Fruit fly (Drosophila melanogaster): Measurements from ENCODE around the gene CG5399.

The CG5399 gene

DNA sequence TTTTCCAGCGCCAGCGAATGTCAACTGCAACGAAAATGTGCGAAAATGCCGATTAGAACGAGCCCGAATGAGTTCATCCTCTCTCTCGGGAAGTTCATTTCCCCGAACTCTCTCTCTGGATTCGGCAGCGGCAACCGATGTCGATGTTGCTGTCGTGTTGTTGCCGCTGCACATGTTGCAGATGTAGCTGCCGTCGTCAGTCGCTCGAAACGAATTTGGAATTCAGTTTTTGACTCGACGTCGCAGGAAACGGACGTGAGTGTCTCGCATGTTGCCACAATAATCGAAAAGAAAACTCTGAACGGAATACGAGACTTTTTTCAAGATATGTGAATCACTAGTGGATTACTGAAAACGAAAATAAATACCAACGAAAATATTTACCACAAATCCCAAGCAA, 29.1 kb upstream of the CG5399 start, which contains the start of gene pxb:
TSS of gene pxb (plus strand) at position 222 of the 400 bp plus-strand sequence.
- no peak for TF ChIP-seq psq (optimal IDR thresholded peaks at IDR 0.05)

DNA sequence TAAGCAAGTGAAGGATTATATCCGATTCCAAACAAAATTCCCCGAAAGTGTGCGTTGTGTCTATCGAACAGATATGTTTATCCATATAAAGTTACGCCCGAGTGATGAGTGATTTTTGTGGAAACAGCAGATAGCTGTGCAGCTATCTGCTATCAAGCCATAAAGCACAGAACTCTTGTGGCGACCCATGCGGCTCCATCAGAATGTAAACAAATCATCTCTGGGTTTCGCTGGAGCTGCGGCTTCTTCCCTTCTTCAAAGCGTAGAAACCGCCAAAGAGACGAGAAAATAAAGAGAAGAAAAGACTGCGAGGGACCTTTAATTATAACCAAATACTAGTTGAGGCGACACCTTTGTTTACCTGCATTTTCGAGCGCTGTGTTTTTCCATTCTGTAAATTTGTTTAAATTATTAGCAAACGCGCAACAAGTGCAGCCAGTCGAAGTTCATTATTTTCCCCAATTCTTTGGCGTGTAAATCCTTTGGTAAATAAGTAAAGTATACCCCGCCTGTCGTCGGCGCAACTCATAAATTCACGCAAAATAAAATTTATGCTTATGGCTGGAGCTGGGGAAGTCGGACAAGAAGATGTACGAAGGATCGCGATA, 28.0 kb upstream of the CG5399 start:
- TF ChIP-seq pan (optimal IDR thresholded peaks at IDR 0.05) = no peak
- no peak for TF ChIP-seq Dll (optimal IDR thresholded peaks at IDR 0.05)
- TF ChIP-seq EcR (GFP tag; optimal IDR thresholded peaks at IDR 0.05) = no peak
- TF ChIP-seq psq (optimal IDR thresholded peaks at IDR 0.05) = no peak
- TF ChIP-seq usp (GFP tag; optimal IDR thresholded peaks at IDR 0.05) = no peak
- TF ChIP-seq CG8478 (optimal IDR thresholded peaks at IDR 0.05) = no peak

- no peak for TF ChIP-seq pan (optimal IDR thresholded peaks at IDR 0.05)
- TF ChIP-seq psq (optimal IDR thresholded peaks at IDR 0.05) = no peak
- TF ChIP-seq Dll (optimal IDR thresholded peaks at IDR 0.05) = no peak
- TF ChIP-seq CG8478 (optimal IDR thresholded peaks at IDR 0.05) = no peak
- no peak for TF ChIP-seq usp (GFP tag; optimal IDR thresholded peaks at IDR 0.05)
- no peak for TF ChIP-seq EcR (GFP tag; optimal IDR thresholded peaks at IDR 0.05)
Observed at dm6 chr3R:15668863-15669491, 26.1 kb upstream of the CG5399 start.

- TF ChIP-seq usp (GFP tag; optimal IDR thresholded peaks at IDR 0.05) = no peak
- no peak for TF ChIP-seq pan (optimal IDR thresholded peaks at IDR 0.05)
- no peak for TF ChIP-seq psq (optimal IDR thresholded peaks at IDR 0.05)
- TF ChIP-seq Dll (optimal IDR thresholded peaks at IDR 0.05) = no peak
- TF ChIP-seq EcR (GFP tag; optimal IDR thresholded peaks at IDR 0.05) = no peak
- no peak for TF ChIP-seq CG8478 (optimal IDR thresholded peaks at IDR 0.05)
Observed at dm6 chr3R:15670559-15670958, 24.5 kb upstream of the CG5399 start.

dm6 chr3R:15672302-15672701, 22.7 kb upstream of the CG5399 start:
- TF ChIP-seq CG8478 (optimal IDR thresholded peaks at IDR 0.05) = no peak
- TF ChIP-seq EcR (GFP tag; optimal IDR thresholded peaks at IDR 0.05) = no peak
- TF ChIP-seq psq (optimal IDR thresholded peaks at IDR 0.05) = no peak
- no peak for TF ChIP-seq pan (optimal IDR thresholded peaks at IDR 0.05)
- no peak for TF ChIP-seq usp (GFP tag; optimal IDR thresholded peaks at IDR 0.05)
- TF ChIP-seq Dll (optimal IDR thresholded peaks at IDR 0.05) = no peak

- no peak for TF ChIP-seq EcR (GFP tag; optimal IDR thresholded peaks at IDR 0.05)
- no peak for TF ChIP-seq psq (optimal IDR thresholded peaks at IDR 0.05)
- TF ChIP-seq usp (GFP tag; optimal IDR thresholded peaks at IDR 0.05) = no peak
- no peak for TF ChIP-seq CG8478 (optimal IDR thresholded peaks at IDR 0.05)
- no peak for TF ChIP-seq Dll (optimal IDR thresholded peaks at IDR 0.05)
- no peak for TF ChIP-seq pan (optimal IDR thresholded peaks at IDR 0.05)
Observed at dm6 chr3R:15673248-15673647, 21.8 kb upstream of the CG5399 start.

DNA sequence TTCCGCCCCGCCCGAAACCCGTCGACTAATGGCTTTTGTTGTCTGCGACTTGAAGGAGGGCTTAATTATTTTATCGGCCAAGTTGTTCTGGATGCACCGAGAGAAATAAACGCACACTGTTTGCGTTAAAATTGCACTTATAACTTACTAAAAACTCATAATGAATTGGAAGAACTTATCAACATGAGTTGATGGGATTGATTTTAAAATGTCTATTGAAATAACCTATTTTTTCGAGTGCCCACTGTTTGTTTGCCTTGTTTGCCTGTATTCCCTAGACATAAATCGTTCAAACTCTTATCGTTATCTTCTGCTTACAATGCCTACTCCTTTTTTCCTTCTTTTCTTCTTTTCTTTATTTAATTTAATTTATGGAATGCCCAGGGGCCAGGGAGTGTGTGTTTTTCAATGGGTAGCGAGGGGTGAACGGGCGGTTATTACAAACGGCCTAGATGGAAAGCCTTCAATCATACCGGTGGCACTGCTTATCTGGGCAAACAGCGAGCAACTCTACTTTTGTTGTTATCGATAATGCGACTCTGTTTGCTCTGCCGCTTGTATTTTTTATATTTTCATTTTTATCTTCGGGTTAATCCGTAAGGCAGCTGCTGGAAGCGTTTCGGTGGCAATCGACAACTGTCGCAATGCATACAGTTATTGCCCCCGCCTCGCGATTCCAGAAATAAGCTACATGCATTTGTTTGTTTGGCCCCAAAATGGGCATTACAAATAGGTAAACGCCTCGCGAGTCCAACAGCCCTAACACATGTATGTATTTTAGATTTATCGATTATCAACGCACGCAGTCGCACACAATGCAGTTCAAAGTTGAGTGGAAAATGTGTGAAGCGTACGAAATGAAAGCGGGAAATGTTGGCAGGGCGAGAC, 18.6 kb upstream of the CG5399 start:
- TF ChIP-seq Dll (optimal IDR thresholded peaks at IDR 0.05) (no peak), usp (GFP tag; optimal IDR thresholded peaks at IDR 0.05) (no peak), psq (optimal IDR thresholded peaks at IDR 0.05) (no peak), CG8478 (optimal IDR thresholded peaks at IDR 0.05) (no peak), pan (optimal IDR thresholded peaks at IDR 0.05) (no peak), EcR (GFP tag; optimal IDR thresholded peaks at IDR 0.05) (no peak)

DNA sequence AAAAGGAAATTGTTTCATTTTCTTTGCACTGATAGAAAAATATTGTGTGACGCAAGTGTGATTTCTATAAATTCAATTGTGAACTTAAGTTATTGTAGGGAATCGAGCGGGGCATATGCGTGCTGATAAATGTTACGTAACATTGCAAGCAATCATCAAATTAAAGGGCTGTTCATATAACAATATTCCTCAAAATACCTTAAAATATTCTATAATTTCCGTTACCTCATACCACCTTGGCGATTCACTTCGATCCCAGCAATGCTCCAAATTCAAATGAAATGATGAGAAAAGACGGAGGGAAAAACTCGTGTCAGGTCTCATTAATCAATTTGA, 18.0 kb upstream of the CG5399 start:
- TF ChIP-seq psq (optimal IDR thresholded peaks at IDR 0.05) = no peak
- TF ChIP-seq EcR (GFP tag; optimal IDR thresholded peaks at IDR 0.05) = no peak
- no peak for TF ChIP-seq usp (GFP tag; optimal IDR thresholded peaks at IDR 0.05)
- TF ChIP-seq CG8478 (optimal IDR thresholded peaks at IDR 0.05) = no peak
- TF ChIP-seq Dll (optimal IDR thresholded peaks at IDR 0.05) = no peak
- no peak for TF ChIP-seq pan (optimal IDR thresholded peaks at IDR 0.05)

DNA sequence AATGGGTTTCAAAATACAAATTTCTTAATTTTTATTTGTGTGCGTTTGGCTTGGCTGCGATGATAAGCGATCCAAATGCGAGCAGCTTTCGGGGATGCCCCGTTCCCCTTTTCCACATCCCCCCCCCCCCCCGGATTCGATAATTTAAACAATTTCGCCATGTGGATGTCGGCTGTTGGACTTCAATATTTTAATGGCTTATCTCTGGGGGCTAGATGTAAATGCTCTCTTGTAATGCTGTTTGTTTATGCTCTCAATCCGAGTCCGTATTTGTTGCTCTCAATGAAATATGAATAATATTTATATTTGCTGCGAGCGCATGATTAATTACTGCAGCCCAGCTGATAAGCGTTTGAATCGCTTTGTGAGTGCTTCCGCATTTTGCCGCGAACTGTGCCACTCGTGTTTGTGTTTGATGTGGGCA, 17.5 kb upstream of the CG5399 start:
- no peak for TF ChIP-seq usp (GFP tag; optimal IDR thresholded peaks at IDR 0.05)
- no peak for TF ChIP-seq Dll (optimal IDR thresholded peaks at IDR 0.05)
- no peak for TF ChIP-seq EcR (GFP tag; optimal IDR thresholded peaks at IDR 0.05)
- TF ChIP-seq CG8478 (optimal IDR thresholded peaks at IDR 0.05) = no peak
- TF ChIP-seq pan (optimal IDR thresholded peaks at IDR 0.05) = no peak
- TF ChIP-seq psq (optimal IDR thresholded peaks at IDR 0.05) = no peak

- TF ChIP-seq pan (optimal IDR thresholded peaks at IDR 0.05) (no peak), EcR (GFP tag; optimal IDR thresholded peaks at IDR 0.05) (no peak), CG8478 (optimal IDR thresholded peaks at IDR 0.05) (no peak), psq (optimal IDR thresholded peaks at IDR 0.05) (no peak), usp (GFP tag; optimal IDR thresholded peaks at IDR 0.05) (no peak)
Observed at dm6 chr3R:15678765-15679514, 16.1 kb upstream of the CG5399 start.

dm6 chr3R:15679989-15680388, 15.1 kb upstream of the CG5399 start:
- TF ChIP-seq CG8478 (optimal IDR thresholded peaks at IDR 0.05) (no peak), usp (GFP tag; optimal IDR thresholded peaks at IDR 0.05) (no peak), pan (optimal IDR thresholded peaks at IDR 0.05) (no peak), EcR (GFP tag; optimal IDR thresholded peaks at IDR 0.05) (no peak), psq (optimal IDR thresholded peaks at IDR 0.05) (no peak), Dll (optimal IDR thresholded peaks at IDR 0.05) (no peak)

Measured in whole organism.